Worm (Caenorhabditis elegans) whole organism, early embryonic: ENCODE measurements around the gene try-10.

ENCODE experiments used
- B0310.2 ChIP-seq: sonication (generic microtip); optimal IDR thresholded peaks from 2 replicates; lab custom pipeline; 2016; ENCODE audit warnings: mild to moderate bottlenecking, missing genetic modification characterization, missing compliant biosample characterization
- F13C5.2 ChIP-seq: sonication (generic microtip); optimal IDR thresholded peaks from 2 replicates; lab custom pipeline; 2017; ENCODE audit warnings: mild to moderate bottlenecking, missing genetic modification characterization, inconsistent platforms, missing compliant biosample characterization
- aly-1 ChIP-seq: sonication (generic microtip); optimal IDR thresholded peaks from 2 replicates; lab custom pipeline; 2016; ENCODE audit warnings: missing genetic modification characterization, missing compliant biosample characterization
- ama-1 ChIP-seq: fragments of 150-350 bp; optimal IDR thresholded peaks from 2 replicates; lab custom pipeline; 2014
- ceh-13 ChIP-seq: fragments of 200-800 bp; sonication (Bioruptor generic); optimal IDR thresholded peaks from 2 replicates; lab custom pipeline; 2018; ENCODE audit warnings: mild to moderate bottlenecking, missing genetic modification characterization, missing compliant biosample characterization
- ceh-36 ChIP-seq: sonication (generic microtip); optimal IDR thresholded peaks from 2 replicates; lab custom pipeline; 2016; ENCODE audit warnings: missing genetic modification characterization, inconsistent platforms, missing compliant biosample characterization
- ets-7 ChIP-seq: sonication (generic microtip); optimal IDR thresholded peaks from 2 replicates; lab custom pipeline; 2016; ENCODE audit warnings: missing genotype, missing genetic modification characterization, missing compliant biosample characterization
- flt-1 ChIP-seq: fragments of 200-800 bp; sonication (Bioruptor generic); IDR thresholded peaks from 2 replicates; pipeline ENCODE4 v1.3.6; 2022; ENCODE audit warnings: missing genetic modification characterization, missing compliant biosample characterization
- hmbx-1 ChIP-seq: sonication (generic microtip); optimal IDR thresholded peaks from 2 replicates; lab custom pipeline; 2016; ENCODE audit warnings: mild to moderate bottlenecking, missing genetic modification characterization, missing compliant biosample characterization
- hmg-4 ChIP-seq: fragments of 200-800 bp; sonication (Bioruptor generic); optimal IDR thresholded peaks from 2 replicates; lab custom pipeline; 2018; ENCODE audit warnings: mild to moderate bottlenecking, missing genetic modification characterization, missing compliant biosample characterization
- hnd-1 ChIP-seq: sonication (generic microtip); optimal IDR thresholded peaks from 2 replicates; lab custom pipeline; 2016; ENCODE audit warnings: missing genetic modification characterization, missing compliant biosample characterization
- pes-1 ChIP-seq: fragments of 200-800 bp; sonication (Bioruptor generic); IDR thresholded peaks from 2 replicates; pipeline ENCODE4 v1.3.6; 2022; ENCODE audit warnings: missing genetic modification reagents, missing genetic modification characterization, missing compliant biosample characterization
- scrt-1 ChIP-seq: fragments of 200-800 bp; sonication (Bioruptor generic); IDR thresholded peaks from 2 replicates; pipeline ENCODE4 v1.3.6; 2022; ENCODE audit warnings: missing genetic modification characterization, missing compliant biosample characterization
- sea-1 ChIP-seq: fragments of 200-800 bp; sonication (Bioruptor generic); conservative IDR thresholded peaks from 2 replicates; pipeline ENCODE4 v1.3.6; 2022; ENCODE audit warnings: missing genetic modification characterization, missing compliant biosample characterization
- tbx-11 ChIP-seq: fragments of 200-800 bp; sonication (Bioruptor generic); IDR thresholded peaks from 2 replicates; pipeline ENCODE4 v1.3.6; 2022; ENCODE audit warnings: missing genetic modification characterization, missing compliant biosample characterization
- tbx-37 ChIP-seq: fragments of 200-800 bp; sonication (Bioruptor generic); conservative IDR thresholded peaks from 2 replicates; pipeline ENCODE4 v1.3.6; 2022; ENCODE audit warnings: missing genetic modification reagents, missing genetic modification characterization, missing compliant biosample characterization
- tra-4 ChIP-seq: sonication (generic microtip); optimal IDR thresholded peaks from 2 replicates; lab custom pipeline; 2017; ENCODE audit warnings: missing genetic modification characterization, missing compliant biosample characterization

The try-10 gene

DNA sequence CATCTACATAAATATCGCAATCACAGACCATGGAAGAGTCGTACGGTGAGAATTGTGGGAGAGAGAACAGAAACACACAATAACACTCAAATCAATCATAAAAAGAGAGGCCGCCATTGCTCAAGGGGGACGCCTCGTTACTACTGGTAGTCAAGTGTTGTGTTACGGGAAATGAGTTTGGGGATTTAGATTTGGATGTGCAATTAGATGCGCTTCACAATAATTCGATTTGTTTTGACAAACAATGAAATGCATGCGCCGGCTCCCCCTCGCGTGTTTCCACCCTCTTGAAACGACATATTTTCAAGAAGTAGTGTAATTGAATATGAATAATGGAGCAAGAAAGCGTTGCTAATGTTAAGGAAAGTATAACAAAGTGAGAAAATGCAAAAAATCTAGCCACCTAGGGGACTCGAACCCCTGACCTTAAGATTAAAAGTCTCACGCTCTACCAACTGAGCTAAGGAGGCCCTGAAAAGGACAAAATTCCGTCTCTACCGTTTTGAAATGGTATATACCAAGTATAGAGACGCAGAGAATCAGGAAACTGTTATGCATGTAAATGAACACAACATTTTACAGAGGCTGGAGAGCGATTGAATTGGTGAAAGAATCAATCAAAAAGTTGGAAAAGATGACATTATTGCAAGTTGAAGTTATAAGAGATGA is 13.7 kb upstream of the try-10 start:
- TF ChIP-seq hmbx-1 (tag; lab: Kevin White, UChicago) = no peak
- TF ChIP-seq F13C5.2 = no peak
- TF ChIP-seq ama-1 (lab: Kevin White, UChicago) = no peak
- no peak for TF ChIP-seq ceh-36 (tag; lab: Kevin White, UChicago)
- no peak for TF ChIP-seq ets-7 (tag; lab: Kevin White, UChicago)
- TF ChIP-seq flt-1 (GFP tag; lab: Robert Waterston, UW) = no peak

DNA sequence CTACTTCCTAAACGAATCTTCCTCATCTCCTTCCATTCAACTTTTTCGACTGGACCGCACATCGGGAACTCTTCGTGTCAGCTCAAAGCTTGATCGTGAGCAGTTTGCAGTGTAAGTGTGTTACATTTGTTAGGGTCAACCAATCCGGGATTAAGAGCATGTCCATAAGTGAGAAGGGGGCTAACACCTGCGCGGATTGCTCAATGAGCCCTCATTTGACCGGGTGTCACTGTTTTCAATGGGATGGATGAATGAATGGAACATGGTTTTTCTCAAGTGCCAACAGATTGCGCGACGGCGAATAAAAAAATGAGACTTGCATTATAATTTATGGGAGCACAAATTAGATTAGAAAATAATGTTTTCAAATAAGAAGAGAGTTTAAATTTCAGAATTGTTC is 12.2 kb upstream of the try-10 start:
- TF ChIP-seq pes-1 (no peak), hmbx-1 (tag; lab: Kevin White, UChicago) (no peak), flt-1 (GFP tag; lab: Robert Waterston, UW) (no peak), scrt-1 (GFP tag; lab: Robert Waterston, UW) (no peak)

DNA sequence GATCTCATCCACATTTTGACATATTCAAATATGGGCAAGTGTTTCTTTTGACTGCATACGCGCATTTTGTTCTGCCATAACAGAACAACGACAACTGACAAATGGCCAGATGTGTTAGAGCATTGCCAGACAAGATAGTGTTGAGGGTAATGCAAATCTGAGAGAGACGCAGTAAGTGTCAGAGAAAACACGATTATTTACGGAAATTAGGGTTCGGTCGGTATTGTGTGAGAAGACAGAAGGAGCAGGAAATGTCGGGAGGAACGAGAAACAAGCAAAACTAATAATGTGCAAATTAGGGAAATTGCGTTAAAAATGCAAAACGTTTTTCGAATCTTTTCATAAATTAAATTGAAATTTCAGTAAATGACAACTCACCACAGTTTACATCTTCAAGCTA is 11.4 kb upstream of the try-10 start:
- TF ChIP-seq hmg-4 = no peak
- no peak for TF ChIP-seq ceh-36 (tag; lab: Kevin White, UChicago)
- TF ChIP-seq F13C5.2 = no peak
- no peak for TF ChIP-seq scrt-1 (GFP tag; lab: Robert Waterston, UW)
- no peak for TF ChIP-seq hmbx-1 (tag; lab: Kevin White, UChicago)
- TF ChIP-seq tbx-37 (GFP tag; lab: Robert Waterston, UW) = no peak
- TF ChIP-seq flt-1 (GFP tag; lab: Robert Waterston, UW) = no peak
- TF ChIP-seq aly-1 (tag; lab: Kevin White, UChicago) = no peak
- no peak for TF ChIP-seq ama-1 (lab: Kevin White, UChicago)

DNA sequence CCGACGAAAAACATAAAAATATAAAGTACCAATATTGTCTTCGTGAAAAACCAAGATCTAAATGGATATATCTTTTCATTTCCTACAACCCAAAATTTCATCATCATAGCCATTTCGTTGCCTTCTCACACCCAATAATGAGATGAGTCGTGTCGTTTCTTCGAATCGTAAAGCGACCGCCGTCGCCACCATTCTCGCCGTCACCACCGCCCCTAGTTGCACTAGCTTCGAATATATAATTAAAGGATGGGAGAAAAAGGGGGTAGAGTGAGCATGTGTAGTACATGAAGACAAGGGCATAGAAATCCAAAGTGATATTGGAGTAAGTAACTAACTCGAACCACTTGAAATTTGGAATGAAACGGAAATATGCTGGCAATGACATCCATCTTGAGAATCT is 9.2 kb upstream of the try-10 start:
- TF ChIP-seq sea-1 (GFP tag; lab: Robert Waterston, UW) = no peak
- no peak for TF ChIP-seq ceh-13
- no peak for TF ChIP-seq aly-1 (tag; lab: Kevin White, UChicago)
- no peak for TF ChIP-seq tbx-37 (GFP tag; lab: Robert Waterston, UW)
- TF ChIP-seq B0310.2 (tag; lab: Kevin White, UChicago) = no peak
- no peak for TF ChIP-seq hnd-1 (tag; lab: Kevin White, UChicago)
- no peak for TF ChIP-seq pes-1
- TF ChIP-seq scrt-1 (GFP tag; lab: Robert Waterston, UW) = no peak
- no peak for TF ChIP-seq ets-7 (tag; lab: Kevin White, UChicago)
- no peak for TF ChIP-seq hmbx-1 (tag; lab: Kevin White, UChicago)
- no peak for TF ChIP-seq ama-1 (lab: Kevin White, UChicago)

DNA sequence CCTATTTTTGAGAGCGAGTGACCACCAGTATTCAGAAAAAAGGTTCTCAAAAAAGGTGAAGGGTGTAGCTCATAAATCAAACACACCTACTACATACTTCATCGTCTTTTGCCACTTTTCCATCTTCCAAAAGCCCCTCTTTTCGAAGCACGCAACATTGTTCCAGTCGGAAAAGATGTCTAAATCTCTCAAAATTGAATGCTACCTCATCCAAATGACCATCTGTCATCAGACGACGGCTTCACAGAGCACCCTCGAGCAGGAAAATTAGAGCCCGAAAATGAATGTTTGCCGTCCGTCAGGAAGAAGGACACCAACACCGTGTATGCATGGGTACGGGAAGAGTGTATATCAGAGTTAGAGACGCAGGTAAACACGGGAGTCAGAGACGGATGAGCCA is 8.5 kb upstream of the try-10 start:
- no peak for TF ChIP-seq ceh-13
- TF ChIP-seq ceh-36 (tag; lab: Kevin White, UChicago) = no peak
- TF ChIP-seq scrt-1 (GFP tag; lab: Robert Waterston, UW) = no peak
- TF ChIP-seq hnd-1 (tag; lab: Kevin White, UChicago) = no peak
- no peak for TF ChIP-seq hmg-4
- no peak for TF ChIP-seq B0310.2 (tag; lab: Kevin White, UChicago)
- TF ChIP-seq tbx-37 (GFP tag; lab: Robert Waterston, UW) = no peak
- no peak for TF ChIP-seq flt-1 (GFP tag; lab: Robert Waterston, UW)
- no peak for TF ChIP-seq ama-1 (lab: Kevin White, UChicago)
- no peak for TF ChIP-seq sea-1 (GFP tag; lab: Robert Waterston, UW)
- no peak for TF ChIP-seq tbx-11 (GFP tag; lab: Robert Waterston, UW)
- TF ChIP-seq aly-1 (tag; lab: Kevin White, UChicago) = no peak
- TF ChIP-seq tra-4 (tag; lab: Kevin White, UChicago) = no peak
- TF ChIP-seq F13C5.2 = no peak
- no peak for TF ChIP-seq pes-1
- no peak for TF ChIP-seq ets-7 (tag; lab: Kevin White, UChicago)
- TF ChIP-seq hmbx-1 (tag; lab: Kevin White, UChicago) = no peak

DNA sequence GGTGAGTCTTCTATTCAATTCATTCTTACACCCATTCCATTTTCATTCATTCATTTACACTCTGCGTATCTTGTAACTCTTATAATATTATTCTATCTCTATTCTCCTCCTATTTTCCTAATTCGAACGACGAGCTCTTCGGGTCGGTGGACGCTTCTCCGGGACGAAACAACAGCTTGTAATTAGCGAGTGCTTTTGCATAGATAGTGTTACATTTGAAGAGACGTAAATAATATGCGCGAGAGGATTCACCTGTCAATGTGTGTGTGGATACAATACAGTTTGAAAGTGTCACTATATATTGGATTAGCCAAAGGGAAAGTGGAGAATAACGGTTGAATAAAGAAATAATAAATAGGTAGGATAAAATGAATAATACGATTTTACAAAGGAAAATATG is 7.6 kb upstream of the try-10 start:
- TF ChIP-seq sea-1 (GFP tag; lab: Robert Waterston, UW) (no peak), tbx-37 (GFP tag; lab: Robert Waterston, UW) (no peak), hmbx-1 (tag; lab: Kevin White, UChicago) (no peak), ets-7 (tag; lab: Kevin White, UChicago) (no peak), hnd-1 (tag; lab: Kevin White, UChicago) (no peak), ama-1 (lab: Kevin White, UChicago) (no peak), pes-1 (no peak), B0310.2 (tag; lab: Kevin White, UChicago) (no peak), scrt-1 (GFP tag; lab: Robert Waterston, UW) (no peak), F13C5.2 (no peak), ceh-36 (tag; lab: Kevin White, UChicago) (no peak), aly-1 (tag; lab: Kevin White, UChicago) (no peak), ceh-13 (no peak), tra-4 (tag; lab: Kevin White, UChicago) (no peak), tbx-11 (GFP tag; lab: Robert Waterston, UW) (no peak), flt-1 (GFP tag; lab: Robert Waterston, UW) (no peak), hmg-4 (no peak)

DNA sequence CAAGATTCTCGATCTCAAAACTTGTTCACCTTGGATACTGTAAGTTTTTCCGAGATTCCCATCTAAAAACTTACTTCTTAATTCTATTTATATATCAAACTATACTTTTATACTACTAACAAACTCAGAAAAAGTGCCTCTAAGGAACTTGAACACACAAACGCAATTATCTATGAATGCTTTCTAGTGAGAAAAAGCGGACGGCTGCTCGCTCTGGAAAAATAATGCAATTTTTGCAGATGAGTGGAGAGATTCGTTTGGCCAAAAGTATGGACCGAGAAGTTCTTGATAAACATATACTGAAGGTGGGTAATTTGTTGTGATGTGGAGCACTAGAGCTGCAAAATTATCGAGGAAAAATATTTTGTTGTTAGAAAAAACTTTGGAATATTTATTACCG is 7.0 kb upstream of the try-10 start:
- TF ChIP-seq ets-7 (tag; lab: Kevin White, UChicago) (no peak), B0310.2 (tag; lab: Kevin White, UChicago) (no peak), ceh-13 (no peak), ama-1 (lab: Kevin White, UChicago) (no peak), F13C5.2 (no peak), flt-1 (GFP tag; lab: Robert Waterston, UW) (no peak), scrt-1 (GFP tag; lab: Robert Waterston, UW) (no peak), hmbx-1 (tag; lab: Kevin White, UChicago) (no peak), hmg-4 (no peak), ceh-36 (tag; lab: Kevin White, UChicago) (no peak), tbx-11 (GFP tag; lab: Robert Waterston, UW) (no peak), aly-1 (tag; lab: Kevin White, UChicago) (no peak), tra-4 (tag; lab: Kevin White, UChicago) (no peak), sea-1 (GFP tag; lab: Robert Waterston, UW) (no peak), hnd-1 (tag; lab: Kevin White, UChicago) (no peak), tbx-37 (GFP tag; lab: Robert Waterston, UW) (no peak)
